Fruit fly (Drosophila melanogaster) whole organism, embryonic: Measurements from ENCODE around the gene CG3726.

ENCODE experiments used
- Atf6 ChIP-seq: fragments of 200-800 bp; sonication (Bioruptor generic); IDR thresholded peaks from 2 replicates; pipeline ENCODE4 v1.3.6; 2022; ENCODE audit warnings: missing biosample characterization, missing genetic modification characterization
- CG10209 ChIP-seq: fragments of 200-800 bp; sonication (Bioruptor generic); optimal IDR thresholded peaks from 3 replicates; lab custom pipeline; 2017; ENCODE audit warnings: missing biosample characterization, mild to moderate bottlenecking, missing genetic modification characterization, missing genetic modification reagents
- CG10431 ChIP-seq: fragments of 200-800 bp; sonication (Bioruptor generic); optimal IDR thresholded peaks from 3 replicates; lab custom pipeline; 2018; ENCODE audit warnings: missing biosample characterization, mild to moderate bottlenecking, missing genetic modification characterization
- CG11093 ChIP-seq: fragments of 200-800 bp; sonication (Bioruptor generic); IDR thresholded peaks from 3 replicates; pipeline ENCODE4 v1.3.6; 2022; ENCODE audit warnings: missing biosample characterization, missing genetic modification characterization
- CG11504 ChIP-seq: fragments of 200-800 bp; sonication (Bioruptor generic); optimal IDR thresholded peaks from 3 replicates; lab custom pipeline; 2019; ENCODE audit warnings: missing biosample characterization, mild to moderate bottlenecking, missing genetic modification characterization, moderate library complexity
- CG11696 ChIP-seq: fragments of 200-800 bp; sonication (Bioruptor generic); IDR thresholded peaks from 2 replicates; pipeline ENCODE4 v1.3.6; 2022; ENCODE audit warnings: missing biosample characterization, missing genetic modification characterization
- CG1233 ChIP-seq: fragments of 200-800 bp; sonication (Bioruptor generic); optimal IDR thresholded peaks from 4 replicates; lab custom pipeline; 2018; ENCODE audit warnings: missing biosample characterization, mild to moderate bottlenecking, missing genetic modification characterization
- CG12391 ChIP-seq: fragments of 200-800 bp; sonication (Bioruptor generic); optimal IDR thresholded peaks from 3 replicates; lab custom pipeline; 2018; ENCODE audit warnings: missing biosample characterization, mild to moderate bottlenecking, missing genetic modification characterization, moderate library complexity
- CG12744 ChIP-seq: fragments of 200-800 bp; sonication (Bioruptor generic); optimal IDR thresholded peaks from 2 replicates; lab custom pipeline; 2016; ENCODE audit warnings: missing biosample characterization, missing genetic modification characterization
- CG15073 ChIP-seq: fragments of 200-800 bp; sonication (Bioruptor generic); optimal IDR thresholded peaks from 2 replicates; lab custom pipeline; 2016; ENCODE audit warnings: missing biosample characterization, missing genetic modification characterization
- CG1529 ChIP-seq: fragments of 200-800 bp; sonication (Bioruptor generic); optimal IDR thresholded peaks from 3 replicates; lab custom pipeline; 2018; ENCODE audit warnings: missing biosample characterization, missing genetic modification characterization
- CG16863 ChIP-seq: fragments of 200-800 bp; sonication (Bioruptor generic); optimal IDR thresholded peaks from 3 replicates; lab custom pipeline; 2016; ENCODE audit warnings: missing biosample characterization, missing genetic modification characterization
- CG17829 ChIP-seq: fragments of 200-800 bp; optimal IDR thresholded peaks from 2 replicates; lab custom pipeline; 2019; ENCODE audit warnings: missing biosample characterization, mild to moderate bottlenecking, missing genetic modification characterization, moderate library complexity
- CG2712 ChIP-seq: fragments of 200-800 bp; optimal IDR thresholded peaks from 3 replicates; lab custom pipeline; 2019; ENCODE audit warnings: missing biosample characterization, mild to moderate bottlenecking, missing genetic modification characterization, moderate library complexity
- CG31365 ChIP-seq: fragments of 200-800 bp; sonication (Bioruptor generic); optimal IDR thresholded peaks from 2 replicates; lab custom pipeline; 2018; ENCODE audit warnings: missing biosample characterization, mild to moderate bottlenecking, missing genetic modification characterization
- CG3163 ChIP-seq: fragments of 200-800 bp; sonication (Bioruptor generic); optimal IDR thresholded peaks from 3 replicates; lab custom pipeline; 2016; ENCODE audit warnings: missing biosample characterization, missing genetic modification characterization
- CG4404 ChIP-seq: fragments of 200-800 bp; sonication (Bioruptor generic); IDR thresholded peaks from 2 replicates; pipeline ENCODE4 v1.3.6; 2022; ENCODE audit warnings: missing biosample characterization, missing genetic modification characterization
- CG4854 ChIP-seq: fragments of 200-800 bp; sonication (Bioruptor generic); optimal IDR thresholded peaks from 2 replicates; lab custom pipeline; 2016; ENCODE audit warnings: missing biosample characterization, missing genetic modification characterization, inconsistent platforms
- CG5180 ChIP-seq: fragments of 200-800 bp; sonication (Bioruptor generic); optimal IDR thresholded peaks from 3 replicates; lab custom pipeline; 2017; ENCODE audit warnings: missing biosample characterization, missing genetic modification characterization, mild to moderate bottlenecking, moderate library complexity, missing genetic modification reagents
- CG6683 ChIP-seq: fragments of 200-800 bp; sonication (Bioruptor generic); optimal IDR thresholded peaks from 2 replicates; lab custom pipeline; 2017; ENCODE audit warnings: missing biosample characterization, mild to moderate bottlenecking, missing genetic modification characterization, missing genetic modification reagents
- CG6791 ChIP-seq: fragments of 200-800 bp; sonication (Bioruptor generic); IDR thresholded peaks from 3 replicates; pipeline ENCODE4 v1.3.6; 2022; ENCODE audit warnings: missing biosample characterization, missing genetic modification characterization; ENCODE audit not compliant: partially characterized antibody
- CG7745 ChIP-seq: fragments of 200-800 bp; sonication (Bioruptor generic); optimal IDR thresholded peaks from 2 replicates; lab custom pipeline; 2018; ENCODE audit warnings: missing biosample characterization, mild to moderate bottlenecking, missing genetic modification characterization, moderate library complexity
- CG7987 ChIP-seq: fragments of 200-800 bp; sonication (Bioruptor generic); optimal IDR thresholded peaks from 2 replicates; lab custom pipeline; 2018; ENCODE audit warnings: missing biosample characterization, mild to moderate bottlenecking, missing genetic modification characterization, moderate library complexity
- CG8290 ChIP-seq, 3 experiments: fragments of 200-800 bp; sonication (Bioruptor generic); optimal IDR thresholded peaks; 2 replicates each; lab custom pipeline; 2016 to 2019; ENCODE audit warnings: missing biosample characterization in 3 of 3, missing genetic modification characterization in 3 of 3, mild to moderate bottlenecking in 2 of 3, moderate library complexity in 1 of 3
- CG9932 ChIP-seq: fragments of 200-800 bp; sonication (Bioruptor generic); IDR thresholded peaks from 2 replicates; pipeline ENCODE4 v1.3.6; 2022; ENCODE audit warnings: missing biosample characterization, missing genetic modification characterization
- D ChIP-seq, 2 experiments: fragments of 200-800 bp in 1 of 2; fragments of >200 bp in 1 of 2; sonication (Bioruptor generic) in 1 of 2; optimal IDR thresholded peaks; 2 replicates in 1 of 2; 3 replicates in 1 of 2; lab custom pipeline; 2017; ENCODE audit warnings: mild to moderate bottlenecking in 1 of 2, missing biosample characterization in 1 of 2, missing genetic modification characterization in 1 of 2, missing genetic modification reagents in 1 of 2
- Fer2 ChIP-seq: fragments of 200-800 bp; sonication (Bioruptor generic); optimal IDR thresholded peaks from 2 replicates; lab custom pipeline; 2018; ENCODE audit warnings: missing biosample characterization, mild to moderate bottlenecking, missing genetic modification characterization, moderate library complexity
- HLHmδ ChIP-seq: fragments of 200-800 bp; sonication (Bioruptor generic); optimal IDR thresholded peaks from 2 replicates; lab custom pipeline; 2018; ENCODE audit warnings: missing biosample characterization, mild to moderate bottlenecking, missing genetic modification characterization, moderate library complexity
- Hr78 ChIP-seq, 2 experiments: fragments of 200-800 bp in 1 of 2; fragments of >200 bp in 1 of 2; sonication (Bioruptor generic) in 1 of 2; optimal IDR thresholded peaks; 2 replicates each; lab custom pipeline; 2017 to 2019; ENCODE audit warnings: missing biosample characterization in 2 of 2, missing genetic modification characterization in 2 of 2, mild to moderate bottlenecking in 1 of 2, moderate library complexity in 1 of 2
- PHDP ChIP-seq: fragments of 200-800 bp; sonication (Bioruptor generic); optimal IDR thresholded peaks from 3 replicates; lab custom pipeline; 2018; ENCODE audit warnings: missing biosample characterization, mild to moderate bottlenecking, missing genetic modification characterization, moderate library complexity
- Rfx ChIP-seq: fragments of 200-800 bp; sonication (Bioruptor generic); IDR thresholded peaks from 2 replicates; pipeline ENCODE4 v1.3.6; 2022; ENCODE audit warnings: missing biosample characterization, missing genetic modification characterization
- Taf1 ChIP-seq: fragments of 200-800 bp; sonication (Bioruptor generic); IDR thresholded peaks from 2 replicates; pipeline ENCODE4 v1.3.6; 2022; ENCODE audit warnings: missing biosample characterization, missing genetic modification characterization
- ash1 ChIP-seq: fragments of 200-800 bp; sonication (Bioruptor generic); optimal IDR thresholded peaks from 2 replicates; lab custom pipeline; 2018; ENCODE audit warnings: missing biosample characterization, mild to moderate bottlenecking, missing genetic modification characterization
- bowl ChIP-seq: fragments of 200-800 bp; sonication (Bioruptor generic); IDR thresholded peaks from 2 replicates; pipeline ENCODE4 v1.3.6; 2022; ENCODE audit warnings: missing biosample characterization, missing genetic modification characterization
- cad ChIP-seq: fragments of >200 bp; optimal IDR thresholded peaks from 2 replicates; lab custom pipeline; 2017; ENCODE audit warnings: missing biosample characterization, missing genetic modification characterization
- chm ChIP-seq: fragments of 200-800 bp; sonication (Bioruptor generic); IDR thresholded peaks from 2 replicates; pipeline ENCODE4 v1.3.6; 2022; ENCODE audit warnings: missing biosample characterization, missing genetic modification characterization
- dpn ChIP-seq, 2 experiments: fragments of 200-800 bp; sonication (Bioruptor generic); optimal IDR thresholded peaks; 3 replicates each; lab custom pipeline; 2016; ENCODE audit warnings: missing biosample characterization in 2 of 2, missing genetic modification characterization in 2 of 2
- fd96Cb ChIP-seq: fragments of 200-800 bp; sonication (Bioruptor generic); optimal IDR thresholded peaks from 2 replicates; lab custom pipeline; 2018; ENCODE audit warnings: missing biosample characterization, mild to moderate bottlenecking, missing genetic modification characterization, moderate library complexity
- grn ChIP-seq: fragments of 200-800 bp; sonication (Bioruptor generic); optimal IDR thresholded peaks from 3 replicates; lab custom pipeline; 2017; ENCODE audit warnings: missing biosample characterization, missing genetic modification characterization
- her ChIP-seq: fragments of 200-800 bp; sonication (Bioruptor generic); optimal IDR thresholded peaks from 2 replicates; lab custom pipeline; 2016; ENCODE audit warnings: missing biosample characterization, missing genetic modification characterization
- lilli ChIP-seq: fragments of 200-800 bp; sonication (Bioruptor generic); optimal IDR thresholded peaks from 3 replicates; lab custom pipeline; 2016; ENCODE audit warnings: missing biosample characterization, missing genetic modification characterization
- maf-S ChIP-seq: fragments of 200-800 bp; sonication (Bioruptor generic); optimal IDR thresholded peaks from 2 replicates; lab custom pipeline; 2016; ENCODE audit warnings: missing biosample characterization, missing genetic modification characterization
- pan ChIP-seq, 4 experiments: fragments of >200 bp in 3 of 4; fragments of 200-800 bp in 1 of 4; sonication (Bioruptor generic) in 1 of 4; optimal IDR thresholded peaks in 3 of 4; IDR thresholded peaks in 1 of 4; 2 replicates each; pipeline versions ENCODE4 v1.3.6 to Lab custom; 2017 to 2022; ENCODE audit warnings: missing biosample characterization in 2 of 4, missing genetic modification characterization in 2 of 4, mixed read lengths in 1 of 4
- pros ChIP-seq: fragments of 200-800 bp; sonication (Bioruptor generic); optimal IDR thresholded peaks from 3 replicates; lab custom pipeline; 2019; ENCODE audit warnings: missing biosample characterization, mild to moderate bottlenecking, missing genetic modification characterization, moderate library complexity
- run ChIP-seq: fragments of 200-800 bp; sonication (Bioruptor generic); optimal IDR thresholded peaks from 3 replicates; lab custom pipeline; 2018; ENCODE audit warnings: missing biosample characterization, mild to moderate bottlenecking, missing genetic modification characterization
- sim ChIP-seq: fragments of 200-800 bp; sonication (Bioruptor generic); IDR thresholded peaks from 2 replicates; pipeline ENCODE4 v1.3.6; 2022; ENCODE audit warnings: missing biosample characterization, missing genetic modification characterization
- tgo ChIP-seq: fragments of 200-800 bp; sonication (Bioruptor generic); IDR thresholded peaks from 3 replicates; pipeline ENCODE4 v1.3.6; 2022; ENCODE audit warnings: missing biosample characterization, missing genetic modification characterization
- unpg ChIP-seq: fragments of 200-800 bp; sonication (Bioruptor generic); optimal IDR thresholded peaks from 3 replicates; lab custom pipeline; 2018; ENCODE audit warnings: missing biosample characterization, mild to moderate bottlenecking, missing genetic modification characterization, moderate library complexity
- yki ChIP-seq: fragments of >200 bp; optimal IDR thresholded peaks from 3 replicates; lab custom pipeline; 2018

The CG3726 gene

DNA sequence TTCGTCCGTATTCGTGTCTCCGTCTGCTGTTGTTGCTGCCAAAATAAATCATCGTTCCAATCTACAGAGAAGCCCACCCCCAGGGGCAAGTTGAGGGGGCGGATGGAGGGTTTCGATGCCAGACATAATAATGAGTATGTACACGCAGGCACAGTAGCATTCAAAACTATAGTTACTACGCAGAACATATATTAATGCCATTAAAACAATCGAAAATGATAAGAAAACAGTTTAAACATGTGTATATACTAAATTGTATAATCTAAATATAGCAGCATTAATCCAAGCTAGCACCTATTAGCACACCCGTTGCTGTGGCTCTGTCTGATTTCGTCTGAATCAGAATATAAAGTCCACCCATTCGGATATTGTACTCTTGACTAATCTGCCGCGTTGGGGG lies 64.0 kb downstream of the CG3726 start (continued):
- TF ChIP-seq CG7987 (GFP tag; lab: Kevin White, UChicago) (peak; percentile 47), chm (GFP tag; lab: Robert Waterston, UW) (peak; percentile 72; the same call in 1 of the 2 replicates), fd96Cb (peak; percentile 58), CG4404 (GFP tag; lab: Robert Waterston, UW) (peak; percentile 47), CG12744 (GFP tag; lab: Kevin White, UChicago) (peak; percentile 14), CG10431 (GFP tag; lab: Kevin White, UChicago) (no peak), yki (lab: Kevin White, UChicago) (no peak), CG31365 (tag; lab: Kevin White, UChicago) (peak; percentile 64), lilli (peak; percentile 77), CG16863 (GFP tag; lab: Kevin White, UChicago) (peak; percentile 37), sim (GFP tag; lab: Robert Waterston, UW) (no peak), Rfx (GFP tag; lab: Robert Waterston, UW) (peak; percentile 91), maf-S (GFP tag; lab: Kevin White, UChicago) (peak; percentile 29), CG10209 (GFP tag; lab: Kevin White, UChicago) (peak; percentile 66), CG15073 (GFP tag; lab: Kevin White, UChicago) (no peak), D (optimal IDR thresholded peaks at IDR 0.05; lab: Kevin White, UChicago) (no peak), D (GFP tag; optimal IDR thresholded peaks at IDR 0.05; lab: Kevin White, UChicago) (peak; percentile 47), tgo (GFP tag; lab: Robert Waterston, UW) (peak; percentile 81), CG11696 (GFP tag; lab: Robert Waterston, UW) (peak; percentile 95), CG5180 (peak; percentile 49), CG7745 (tag; lab: Kevin White, UChicago) (no peak), unpg (peak; percentile 82), CG11093 (peak; percentile 58; the same call in 1 of the 3 replicates), CG6791 (GFP tag; lab: Robert Waterston, UW) (no peak), dpn (GFP tag; optimal IDR thresholded peaks at IDR 0.05; lab: Kevin White, UChicago) (peak; percentile 69 to 72), CG11504 (tag; lab: Kevin White, UChicago) (peak; percentile 82), Hr78 (GFP tag; optimal IDR thresholded peaks at IDR 0.05; lab: Kevin White, UChicago) (no peak), CG8290 (GFP tag; optimal IDR thresholded peaks at IDR 0.05; lab: Kevin White, UChicago) (no peak), CG8290 (tag; optimal IDR thresholded peaks at IDR 0.05; lab: Kevin White, UChicago) (peak in 1 of 2 experiments; percentile 94), bowl (GFP tag; lab: Robert Waterston, UW) (peak; percentile 55; the same call in 1 of the 2 replicates), her (GFP tag; lab: Kevin White, UChicago) (no peak), CG1233 (GFP tag; lab: Kevin White, UChicago) (peak; percentile 53), CG1529 (peak; percentile 22), Atf6 (GFP tag; lab: Robert Waterston, UW) (peak; percentile 83), pan (optimal IDR thresholded peaks at IDR 0.05; lab: Kevin White, UChicago) (no peak), pan (GFP tag; optimal IDR thresholded peaks at IDR 0.05 in 1 of 2, IDR thresholded peaks at IDR 0.05 in 1 of 2) (peak in 1 of 2 experiments; percentile 90), CG2712 (tag; lab: Kevin White, UChicago) (peak; percentile 75), CG9932 (peak; percentile 86), CG4854 (GFP tag; lab: Kevin White, UChicago) (peak; percentile 47), Fer2 (tag; lab: Kevin White, UChicago) (peak; percentile 17), run (tag; lab: Kevin White, UChicago) (peak; percentile 42), cad (GFP tag; lab: Kevin White, UChicago) (no peak), pros (no peak), CG6683 (GFP tag; lab: Kevin White, UChicago) (peak; percentile 30), CG3163 (GFP tag; lab: Kevin White, UChicago) (no peak), CG12391 (tag; lab: Kevin White, UChicago) (peak; percentile 70), HLHmδ (GFP tag; lab: Kevin White, UChicago) (no peak), grn (GFP tag; lab: Kevin White, UChicago) (peak; percentile 5), Taf1 (GFP tag; lab: Robert Waterston, UW) (peak; percentile 83), ash1 (GFP tag; lab: Kevin White, UChicago) (no peak), PHDP (tag; lab: Kevin White, UChicago) (peak; percentile 77), CG17829 (tag; lab: Kevin White, UChicago) (peak; percentile 52)
